Worm (Caenorhabditis elegans) whole organism, late embryonic: ENCODE results near the gene mtch-1.

Experiments used
- C38D4.7 ChIP-seq: fragments of 200-800 bp; sonication (Bioruptor generic); optimal IDR thresholded peaks from 2 replicates; lab custom pipeline; 2018; ENCODE audit warnings: mild to moderate bottlenecking, missing genetic modification characterization, moderate library complexity, missing compliant biosample characterization
- F13H6.1 ChIP-seq: sonication (generic microtip); optimal IDR thresholded peaks from 2 replicates; lab custom pipeline; 2016; ENCODE audit warnings: missing genetic modification characterization, missing compliant biosample characterization
- K09A11.1 ChIP-seq: sonication (generic microtip); optimal IDR thresholded peaks from 2 replicates; lab custom pipeline; 2017; ENCODE audit warnings: antibody characterized with exemption, mild to moderate bottlenecking, missing genetic modification characterization, missing compliant biosample characterization; ENCODE audit not compliant: insufficient read depth
- Y22D7AL.16 ChIP-seq: sonication (generic microtip); optimal IDR thresholded peaks from 2 replicates; lab custom pipeline; 2016; ENCODE audit warnings: missing genetic modification characterization, missing compliant biosample characterization
- ahr-1 ChIP-seq: sonication (generic microtip); optimal IDR thresholded peaks from 2 replicates; lab custom pipeline; 2016; ENCODE audit warnings: missing genetic modification characterization, missing compliant biosample characterization
- ama-1 ChIP-seq: fragments of 150-350 bp; optimal IDR thresholded peaks from 2 replicates; lab custom pipeline; 2014
- ceh-14 ChIP-seq: sonication (generic microtip); optimal IDR thresholded peaks from 2 replicates; lab custom pipeline; 2016; ENCODE audit warnings: missing genotype, missing genetic modification characterization, missing compliant biosample characterization
- ceh-18 ChIP-seq: sonication (generic microtip); optimal IDR thresholded peaks from 2 replicates; lab custom pipeline; 2016; ENCODE audit warnings: missing genetic modification characterization, missing compliant biosample characterization
- ceh-19 ChIP-seq: fragments of 200-800 bp; sonication (Bioruptor generic); optimal IDR thresholded peaks from 2 replicates; lab custom pipeline; 2018; ENCODE audit warnings: mild to moderate bottlenecking, missing genetic modification characterization, missing compliant biosample characterization
- ceh-2 ChIP-seq: sonication (generic microtip); optimal IDR thresholded peaks from 2 replicates; lab custom pipeline; 2016; ENCODE audit warnings: missing genotype, missing genetic modification characterization, missing compliant biosample characterization
- ceh-22 ChIP-seq: sonication (generic microtip); optimal IDR thresholded peaks from 2 replicates; lab custom pipeline; 2017; ENCODE audit warnings: missing biosample characterization, missing genetic modification characterization
- ceh-30 ChIP-seq: fragments of 150-350 bp; optimal IDR thresholded peaks from 2 replicates; lab custom pipeline; 2014; ENCODE audit warnings: missing biosample characterization, missing genetic modification characterization
- ceh-31 ChIP-seq: sonication (generic microtip); optimal IDR thresholded peaks from 2 replicates; lab custom pipeline; 2016; ENCODE audit warnings: missing genetic modification characterization, missing compliant biosample characterization
- ceh-34 ChIP-seq: sonication (generic microtip); optimal IDR thresholded peaks from 2 replicates; lab custom pipeline; 2016; ENCODE audit warnings: mild to moderate bottlenecking, missing genetic modification characterization, missing compliant biosample characterization
- ceh-45 ChIP-seq: fragments of 200-800 bp; sonication (Bioruptor generic); IDR thresholded peaks from 2 replicates; pipeline ENCODE4 v1.3.6; 2022; ENCODE audit warnings: missing genetic modification reagents, missing genetic modification characterization, missing compliant biosample characterization
- ceh-48 ChIP-seq: sonication (generic microtip); optimal IDR thresholded peaks from 2 replicates; lab custom pipeline; 2016; ENCODE audit warnings: missing genetic modification characterization, inconsistent platforms, missing compliant biosample characterization
- ceh-6 ChIP-seq: fragments of 200-800 bp; sonication (Bioruptor generic); optimal IDR thresholded peaks from 2 replicates; lab custom pipeline; 2018; ENCODE audit warnings: mild to moderate bottlenecking, missing genetic modification characterization, missing compliant biosample characterization
- ceh-9 ChIP-seq: sonication (generic microtip); optimal IDR thresholded peaks from 2 replicates; lab custom pipeline; 2016; ENCODE audit warnings: mild to moderate bottlenecking, missing genetic modification characterization, inconsistent platforms, missing compliant biosample characterization
- che-1 ChIP-seq: sonication (generic microtip); optimal IDR thresholded peaks from 2 replicates; lab custom pipeline; 2016; ENCODE audit warnings: mild to moderate bottlenecking, missing genetic modification characterization, missing compliant biosample characterization
- dmd-4 ChIP-seq: sonication (generic microtip); optimal IDR thresholded peaks from 2 replicates; lab custom pipeline; 2016; ENCODE audit warnings: borderline replicate concordance, missing genetic modification characterization, missing compliant biosample characterization
- elt-4 ChIP-seq: sonication (generic microtip); optimal IDR thresholded peaks from 2 replicates; lab custom pipeline; 2016; ENCODE audit warnings: missing genetic modification characterization, missing compliant biosample characterization
- ets-4 ChIP-seq: sonication (generic microtip); optimal IDR thresholded peaks from 2 replicates; lab custom pipeline; 2016; ENCODE audit warnings: missing genetic modification characterization, missing compliant biosample characterization
- eyg-1 ChIP-seq: sonication (generic microtip); optimal IDR thresholded peaks from 2 replicates; lab custom pipeline; 2016; ENCODE audit warnings: missing genotype, missing genetic modification characterization, missing compliant biosample characterization
- fax-1 ChIP-seq: sonication (generic microtip); optimal IDR thresholded peaks from 2 replicates; lab custom pipeline; 2016; ENCODE audit warnings: missing genotype, missing genetic modification characterization, missing compliant biosample characterization
- fkh-10 ChIP-seq: fragments of 150-350 bp; optimal IDR thresholded peaks from 2 replicates; lab custom pipeline; 2014; ENCODE audit warnings: missing biosample characterization, missing genetic modification reagents, missing genetic modification characterization
- fkh-6 ChIP-seq: sonication (generic microtip); optimal IDR thresholded peaks from 2 replicates; lab custom pipeline; 2016; ENCODE audit warnings: missing genetic modification characterization, missing compliant biosample characterization
- hlh-6 ChIP-seq: sonication (generic microtip); optimal IDR thresholded peaks from 2 replicates; lab custom pipeline; 2016; ENCODE audit warnings: missing genotype, missing genetic modification characterization, missing compliant biosample characterization
- lin-11 ChIP-seq: fragments of 200-800 bp; sonication (Bioruptor generic); optimal IDR thresholded peaks from 2 replicates; lab custom pipeline; 2018; ENCODE audit warnings: mild to moderate bottlenecking, missing genetic modification characterization, missing compliant biosample characterization
- madf-2 ChIP-seq: sonication (generic microtip); optimal IDR thresholded peaks from 2 replicates; lab custom pipeline; 2017; ENCODE audit warnings: missing genetic modification characterization, missing compliant biosample characterization
- nfya-1 ChIP-seq: sonication (generic microtip); optimal IDR thresholded peaks from 2 replicates; lab custom pipeline; 2017; ENCODE audit warnings: missing genetic modification characterization, mild to moderate bottlenecking, missing compliant biosample characterization, antibody characterized with exemption, moderate library complexity
- nhr-11 ChIP-seq: fragments of 150-350 bp; optimal IDR thresholded peaks from 2 replicates; lab custom pipeline; 2014; ENCODE audit warnings: missing biosample characterization, missing genetic modification characterization
- nhr-232 ChIP-seq: sonication (generic microtip); optimal IDR thresholded peaks from 2 replicates; lab custom pipeline; 2016; ENCODE audit warnings: missing genetic modification characterization, missing compliant biosample characterization
- odd-2 ChIP-seq: sonication (generic microtip); optimal IDR thresholded peaks from 2 replicates; lab custom pipeline; 2017; ENCODE audit warnings: antibody characterized with exemption, mild to moderate bottlenecking, missing genetic modification characterization, missing compliant biosample characterization
- pag-3 ChIP-seq: sonication (generic microtip); optimal IDR thresholded peaks from 2 replicates; lab custom pipeline; 2016; ENCODE audit warnings: missing compliant biosample characterization, missing genetic modification characterization, borderline replicate concordance
- pha-2 ChIP-seq: sonication (generic microtip); optimal IDR thresholded peaks from 2 replicates; lab custom pipeline; 2017; ENCODE audit warnings: mild to moderate bottlenecking, missing genetic modification characterization, missing compliant biosample characterization
- pha-4 ChIP-seq: fragments of 150-350 bp; optimal IDR thresholded peaks from 2 replicates; lab custom pipeline; 2018; ENCODE audit warnings: missing biosample characterization, missing genetic modification reagents, missing genetic modification characterization
- pqm-1 ChIP-seq: sonication (generic microtip); optimal IDR thresholded peaks from 2 replicates; lab custom pipeline; 2016; ENCODE audit warnings: missing genetic modification characterization, missing compliant biosample characterization
- pros-1 ChIP-seq: fragments of 150-350 bp; optimal IDR thresholded peaks from 2 replicates; lab custom pipeline; 2014; ENCODE audit warnings: missing biosample characterization, missing genetic modification reagents, missing genetic modification characterization
- ref-2 ChIP-seq: sonication (generic microtip); optimal IDR thresholded peaks from 2 replicates; lab custom pipeline; 2016; ENCODE audit warnings: missing genetic modification characterization, missing compliant biosample characterization
- rnt-1 ChIP-seq: sonication (generic microtip); optimal IDR thresholded peaks from 2 replicates; lab custom pipeline; 2016; ENCODE audit warnings: missing genetic modification characterization, missing compliant biosample characterization
- sdc-2 ChIP-seq: sonication (generic microtip); optimal IDR thresholded peaks from 2 replicates; lab custom pipeline; 2016; ENCODE audit warnings: missing genotype, missing genetic modification characterization, missing compliant biosample characterization
- sox-2 ChIP-seq: fragments of 200-800 bp; sonication (Bioruptor generic); IDR thresholded peaks from 2 replicates; pipeline ENCODE4 v1.3.6; 2022; ENCODE audit warnings: missing genetic modification reagents, missing genetic modification characterization, missing compliant biosample characterization
- syd-9 ChIP-seq: sonication (generic microtip); optimal IDR thresholded peaks from 2 replicates; lab custom pipeline; 2016; ENCODE audit warnings: mild to moderate bottlenecking, missing genetic modification characterization, moderate library complexity, missing compliant biosample characterization
- unc-3 ChIP-seq, 2 experiments: fragments of 200-800 bp in 1 of 2; sonication (Bioruptor generic) in 1 of 2; sonication (generic microtip) in 1 of 2; conservative IDR thresholded peaks in 1 of 2; optimal IDR thresholded peaks in 1 of 2; 2 replicates each; pipeline versions ENCODE4 v1.3.6 to Lab custom; 2016 to 2022; ENCODE audit warnings: missing compliant biosample characterization in 2 of 2, missing genetic modification characterization in 2 of 2, missing genetic modification reagents in 1 of 2
- unc-55 ChIP-seq: sonication (generic microtip); optimal IDR thresholded peaks from 2 replicates; lab custom pipeline; 2017; ENCODE audit warnings: missing biosample characterization, missing genetic modification reagents, missing genetic modification characterization
- unc-86 ChIP-seq: sonication (generic microtip); optimal IDR thresholded peaks from 2 replicates; lab custom pipeline; 2016; ENCODE audit warnings: missing genetic modification characterization, missing compliant biosample characterization

The mtch-1 gene

DNA sequence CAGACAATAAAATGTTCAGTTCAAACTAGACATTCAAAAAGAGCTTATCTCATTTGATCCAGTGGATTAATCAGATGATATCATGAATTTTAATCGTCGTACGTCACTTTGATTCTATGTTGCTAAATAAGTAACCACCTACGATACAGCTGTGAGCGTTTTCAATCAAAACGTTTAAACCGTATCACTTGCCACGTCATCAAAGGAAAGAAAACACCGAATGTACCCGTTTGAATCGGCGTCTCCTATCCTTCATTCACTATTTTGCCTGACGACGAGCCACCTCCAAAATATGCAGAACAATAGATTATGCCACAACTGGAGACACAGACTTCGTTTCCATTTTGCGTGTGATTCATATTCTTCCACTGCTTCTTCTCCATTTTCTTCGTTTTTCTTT, 28.1 kb downstream of the mtch-1 start:
- no peak for TF ChIP-seq fax-1 (tag; lab: Kevin White, UChicago)
- no peak for TF ChIP-seq nhr-11 (tag; lab: Kevin White, UChicago)
- no peak for TF ChIP-seq rnt-1 (tag; lab: Kevin White, UChicago)
- no peak for TF ChIP-seq syd-9
- no peak for TF ChIP-seq eyg-1 (tag; lab: Kevin White, UChicago)
- TF ChIP-seq ceh-45 (GFP tag; lab: Robert Waterston, UW) = no peak
- TF ChIP-seq F13H6.1 = no peak
- no peak for TF ChIP-seq ets-4 (tag; lab: Kevin White, UChicago)
- no peak for TF ChIP-seq pha-4
- TF ChIP-seq ceh-22 (tag; lab: Kevin White, UChicago) = no peak
- no peak for TF ChIP-seq fkh-10 (GFP tag; lab: Kevin White, UChicago)
- no peak for TF ChIP-seq nhr-232
- no peak for TF ChIP-seq ceh-31 (tag; lab: Kevin White, UChicago)

DNA sequence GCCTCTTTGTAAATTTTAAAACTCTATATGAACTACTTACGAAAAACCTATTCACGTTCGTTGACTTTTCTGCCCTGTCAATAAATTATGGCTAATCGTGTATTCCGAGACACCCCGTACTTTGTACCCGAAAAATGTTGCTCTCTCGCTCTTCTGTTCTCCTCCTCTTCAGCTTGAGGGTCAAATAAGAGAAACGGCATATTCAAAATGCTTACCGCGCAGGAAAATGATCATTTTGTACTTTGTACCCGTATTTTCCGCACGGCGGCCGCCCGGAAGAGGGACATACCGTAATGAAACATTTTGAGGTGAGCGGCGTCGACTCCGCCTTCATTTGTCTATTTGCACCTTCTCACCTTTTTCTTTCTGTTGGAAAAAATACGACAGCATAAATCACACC, 30.3 kb downstream of the mtch-1 start:
- TF ChIP-seq ets-4 (tag; lab: Kevin White, UChicago) (peak; percentile 23), ceh-2 (peak; percentile 33), ceh-18 (no peak), hlh-6 (tag; lab: Kevin White, UChicago) (no peak), ceh-34 (tag; lab: Kevin White, UChicago) (peak; percentile 26), unc-3 (GFP tag; conservative IDR thresholded peaks at IDR 0.05; lab: Robert Waterston, UW) (no peak), unc-3 (tag; optimal IDR thresholded peaks at IDR 0.05; lab: Kevin White, UChicago) (no peak), pha-2 (tag; lab: Kevin White, UChicago) (peak; percentile 12), rnt-1 (tag; lab: Kevin White, UChicago) (no peak)

DNA sequence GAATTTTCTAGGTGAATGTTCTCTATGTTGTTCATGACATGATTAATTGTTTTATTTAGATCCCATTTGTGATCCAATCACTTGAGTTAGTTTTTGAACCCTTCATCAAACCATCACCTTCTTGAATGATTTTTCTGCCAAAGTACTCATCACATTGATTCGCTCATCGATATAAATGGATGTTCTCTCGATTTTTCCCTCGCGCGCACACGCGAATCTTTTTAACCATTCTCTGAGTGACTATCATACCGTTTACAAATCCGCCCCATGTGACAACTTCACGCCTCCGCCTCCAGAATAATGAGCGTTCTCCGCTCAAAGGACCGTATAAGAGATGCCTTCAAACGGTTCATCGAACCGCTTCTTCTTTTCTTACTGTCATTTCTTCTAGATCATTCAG, 31.1 kb downstream of the mtch-1 start:
- TF ChIP-seq pros-1 (tag; lab: Kevin White, UChicago) (no peak), fax-1 (tag; lab: Kevin White, UChicago) (no peak), nhr-11 (tag; lab: Kevin White, UChicago) (no peak), ceh-31 (tag; lab: Kevin White, UChicago) (no peak), ceh-48 (tag; lab: Kevin White, UChicago) (no peak), che-1 (no peak), sdc-2 (tag; lab: Kevin White, UChicago) (no peak), ceh-14 (tag; lab: Kevin White, UChicago) (no peak), unc-86 (tag; lab: Kevin White, UChicago) (no peak), dmd-4 (tag; lab: Kevin White, UChicago) (no peak), fkh-6 (no peak), ceh-6 (GFP tag; lab: Kevin White, UChicago) (no peak), elt-4 (no peak), odd-2 (tag; lab: Kevin White, UChicago) (no peak), C38D4.7 (GFP tag; lab: Kevin White, UChicago) (no peak), pqm-1 (tag; lab: Kevin White, UChicago) (no peak), unc-55 (GFP tag; lab: Kevin White, UChicago) (no peak)

DNA sequence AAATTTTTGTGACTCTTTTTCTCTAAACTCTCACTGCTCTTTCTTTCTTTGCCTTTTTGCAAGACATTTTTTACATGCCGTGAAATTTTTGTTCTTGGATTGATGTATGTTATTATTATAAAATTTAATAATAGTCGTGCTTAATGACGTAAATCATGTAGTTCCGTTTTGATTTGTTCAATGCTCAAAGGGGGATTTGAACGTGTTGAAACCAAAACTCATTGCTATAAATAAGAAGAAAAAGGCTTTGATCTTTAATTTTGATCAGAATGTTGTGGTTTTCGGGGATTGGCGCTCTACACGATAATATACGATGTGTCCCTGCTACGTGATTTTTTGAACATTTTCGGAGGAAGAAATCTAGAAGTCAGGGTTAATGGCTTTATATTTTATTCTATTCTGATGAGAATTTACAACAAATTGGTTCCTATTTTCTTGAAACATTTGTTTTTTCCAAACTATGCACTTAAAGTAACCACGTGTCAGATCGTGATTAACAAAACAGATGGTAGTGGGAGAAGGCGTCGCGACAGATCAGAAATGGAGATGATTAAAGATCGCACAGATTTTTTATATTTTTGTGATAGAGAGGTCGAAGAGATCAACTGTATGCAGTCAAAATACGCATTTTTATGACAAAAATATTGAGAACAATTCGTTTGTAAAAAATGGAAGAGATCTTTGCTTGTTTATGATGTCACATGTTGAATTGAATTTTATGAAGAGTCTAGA, 32.2 kb downstream of the mtch-1 start:
- TF ChIP-seq sdc-2 (tag; lab: Kevin White, UChicago) (no peak), pag-3 (tag; lab: Kevin White, UChicago) (no peak), ref-2 (tag; lab: Kevin White, UChicago) (no peak), ama-1 (lab: Kevin White, UChicago) (no peak), nfya-1 (tag; lab: Kevin White, UChicago) (no peak), lin-11 (tag; lab: Kevin White, UChicago) (no peak), ceh-19 (GFP tag; lab: Kevin White, UChicago) (no peak), ceh-30 (tag; lab: Kevin White, UChicago) (no peak), ceh-9 (tag; lab: Kevin White, UChicago) (no peak), eyg-1 (tag; lab: Kevin White, UChicago) (no peak), madf-2 (no peak), dmd-4 (tag; lab: Kevin White, UChicago) (no peak), sox-2 (no peak), ahr-1 (tag; lab: Kevin White, UChicago) (no peak), elt-4 (no peak), Y22D7AL.16 (tag; lab: Kevin White, UChicago) (no peak), K09A11.1 (no peak), ceh-45 (GFP tag; lab: Robert Waterston, UW) (no peak)
